Worm (Caenorhabditis elegans): ENCODE measurements around the gene taf-6.1.

The taf-6.1 gene

DNA sequence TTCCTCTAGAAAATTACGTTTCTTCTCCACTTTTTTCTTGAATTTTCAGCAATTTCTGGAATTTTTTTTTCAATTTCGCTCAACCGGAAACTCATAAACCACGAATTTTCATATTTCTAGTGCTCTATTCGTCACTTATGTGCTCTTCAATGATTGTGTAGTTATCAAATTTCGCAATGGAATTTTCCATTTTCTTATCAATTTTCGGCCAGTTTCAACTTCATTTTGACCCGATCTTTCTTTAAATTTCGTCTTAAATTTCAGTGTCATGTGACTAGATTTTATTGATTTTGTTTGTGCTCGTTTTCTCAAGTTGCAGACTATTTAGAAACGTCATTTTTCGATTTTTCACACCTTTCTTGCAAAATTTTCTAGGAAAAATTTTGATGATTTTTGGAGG lies 31.9 kb downstream of the taf-6.1 start:
- no peak for TF ChIP-seq ama-1 (optimal IDR thresholded peaks at IDR 0.05)
- no peak for TF ChIP-seq flt-1 (GFP tag; IDR thresholded peaks at IDR 0.05)

DNA sequence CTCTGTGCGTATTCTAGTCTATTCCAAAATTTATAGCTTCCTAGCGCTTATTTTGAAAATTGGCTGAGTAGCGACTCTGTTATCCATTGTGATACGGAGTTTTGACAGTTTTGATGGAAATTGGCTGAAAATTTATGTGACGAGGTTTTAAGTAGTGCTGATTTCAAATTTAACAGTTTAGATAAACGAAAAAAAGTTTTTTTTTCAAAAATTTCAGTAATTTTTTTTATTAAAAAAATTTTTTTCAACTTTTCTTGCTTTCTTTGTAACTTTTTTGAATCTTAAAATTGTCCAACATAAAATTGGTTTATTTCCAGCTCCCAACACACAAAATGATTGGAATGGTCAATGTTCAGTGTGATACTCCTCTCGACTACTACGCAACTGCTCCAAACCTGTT lies 35.5 kb downstream of the taf-6.1 start, which contains the start of gene T23F4.2:
TSS of gene T23F4.2 (plus strand) at position 301 of the 400 bp plus-strand sequence.
- no peak for TF ChIP-seq pes-1 (GFP tag; IDR thresholded peaks at IDR 0.05)
- no peak for TF ChIP-seq tbx-11 (GFP tag; IDR thresholded peaks at IDR 0.05)
- no peak for TF ChIP-seq flt-1 (GFP tag; IDR thresholded peaks at IDR 0.05)
- TF ChIP-seq hnd-1 (tag; optimal IDR thresholded peaks at IDR 0.05) = no peak
- TF ChIP-seq sea-1 (GFP tag; conservative IDR thresholded peaks at IDR 0.05) = no peak
- no peak for TF ChIP-seq aly-1 (tag; optimal IDR thresholded peaks at IDR 0.05)
- no peak for TF ChIP-seq ceh-13 (GFP tag; optimal IDR thresholded peaks at IDR 0.05)
- no peak for TF ChIP-seq ets-7 (tag; optimal IDR thresholded peaks at IDR 0.05)
- TF ChIP-seq B0310.2 (tag; optimal IDR thresholded peaks at IDR 0.05) = no peak
- TF ChIP-seq tra-4 (tag; optimal IDR thresholded peaks at IDR 0.05) = no peak
- no peak for TF ChIP-seq scrt-1 (GFP tag; IDR thresholded peaks at IDR 0.05)
- no peak for TF ChIP-seq tbx-37 (GFP tag; conservative IDR thresholded peaks at IDR 0.05)

DNA sequence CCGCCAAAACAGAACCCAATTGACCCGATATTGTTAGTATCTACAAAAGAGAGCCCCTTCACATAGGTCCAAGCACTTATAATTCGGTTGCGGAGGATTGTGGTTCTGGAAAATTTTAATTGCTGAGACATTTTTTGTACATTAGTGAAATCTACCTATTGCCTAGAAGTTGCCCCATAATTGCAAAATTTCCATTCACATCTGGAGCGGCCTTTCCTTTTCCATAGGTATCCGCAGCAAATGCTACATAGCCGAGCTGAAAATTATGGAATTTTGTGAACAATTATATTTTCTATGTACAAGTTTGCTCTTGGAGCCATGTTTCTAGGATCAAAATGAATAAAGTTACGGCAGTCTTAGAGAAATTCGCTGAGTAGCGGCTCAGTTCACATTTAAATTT lies 43.1 kb downstream of the taf-6.1 start:
- TF ChIP-seq ceh-36 (tag; optimal IDR thresholded peaks at IDR 0.05) = no peak
- no peak for TF ChIP-seq hnd-1 (tag; optimal IDR thresholded peaks at IDR 0.05)
- no peak for TF ChIP-seq aly-1 (tag; optimal IDR thresholded peaks at IDR 0.05)
- no peak for TF ChIP-seq F13C5.2 (tag; optimal IDR thresholded peaks at IDR 0.05)
- no peak for TF ChIP-seq flt-1 (GFP tag; IDR thresholded peaks at IDR 0.05)
- no peak for TF ChIP-seq ama-1 (optimal IDR thresholded peaks at IDR 0.05)
- TF ChIP-seq scrt-1 (GFP tag; IDR thresholded peaks at IDR 0.05) = no peak
- no peak for TF ChIP-seq ceh-13 (GFP tag; optimal IDR thresholded peaks at IDR 0.05)
- no peak for TF ChIP-seq hmg-4 (GFP tag; optimal IDR thresholded peaks at IDR 0.05)
- no peak for TF ChIP-seq tbx-37 (GFP tag; conservative IDR thresholded peaks at IDR 0.05)
- no peak for TF ChIP-seq pes-1 (GFP tag; IDR thresholded peaks at IDR 0.05)
- TF ChIP-seq ets-7 (tag; optimal IDR thresholded peaks at IDR 0.05) = no peak
- no peak for TF ChIP-seq B0310.2 (tag; optimal IDR thresholded peaks at IDR 0.05)
- TF ChIP-seq sea-1 (GFP tag; conservative IDR thresholded peaks at IDR 0.05) = no peak
- no peak for TF ChIP-seq tra-4 (tag; optimal IDR thresholded peaks at IDR 0.05)
- no peak for TF ChIP-seq hmbx-1 (tag; optimal IDR thresholded peaks at IDR 0.05)
- no peak for TF ChIP-seq tbx-11 (GFP tag; IDR thresholded peaks at IDR 0.05)

DNA sequence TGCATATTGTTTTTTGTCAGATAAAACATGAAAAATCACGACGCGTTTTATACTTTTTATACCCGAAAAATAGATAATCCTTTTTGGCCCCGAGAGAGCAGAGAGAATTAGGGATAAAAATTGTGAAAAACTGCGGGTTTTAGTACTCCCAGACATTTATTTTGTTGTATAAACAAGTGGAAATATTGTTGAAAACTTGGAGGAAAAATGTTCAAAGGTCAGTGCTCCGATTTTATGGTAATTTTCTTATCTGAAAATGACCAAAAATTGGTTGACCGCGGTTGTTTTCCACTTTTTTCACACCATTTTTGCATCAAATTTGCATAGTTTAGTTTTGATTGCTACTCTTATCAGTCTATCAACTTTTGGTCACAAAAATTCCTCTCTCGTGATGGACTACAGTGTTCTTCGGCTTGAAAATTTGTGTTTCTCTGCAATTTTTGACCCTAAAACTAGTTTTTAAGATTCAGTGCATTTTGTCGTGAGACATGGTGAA lies 44.4 kb downstream of the taf-6.1 start, which contains the start of gene dlhd-1:
TSS of gene dlhd-1 (minus strand) at position 51 of the 496 bp plus-strand sequence.
- TF ChIP-seq tra-4 (tag; optimal IDR thresholded peaks at IDR 0.05) = no peak
- no peak for TF ChIP-seq hmbx-1 (tag; optimal IDR thresholded peaks at IDR 0.05)

DNA sequence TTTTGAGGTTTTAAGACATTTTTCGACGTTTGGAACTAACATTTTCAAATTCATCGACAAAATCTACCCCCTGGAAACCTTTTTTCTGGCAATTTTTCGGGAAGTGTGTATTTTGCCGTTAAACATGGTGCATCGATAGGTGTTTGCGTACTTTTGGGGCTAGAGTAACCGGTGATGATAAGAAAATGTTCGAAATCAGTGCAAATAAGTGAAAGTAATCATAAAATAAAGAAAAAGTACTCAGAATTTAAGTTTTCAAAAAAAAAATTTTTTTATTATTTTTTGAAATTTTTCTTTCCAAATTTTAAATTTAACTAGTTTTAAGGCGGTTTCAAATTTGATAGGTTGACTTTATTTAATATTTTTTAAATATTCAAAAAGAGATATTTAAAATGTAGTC lies 51.4 kb downstream of the taf-6.1 start, which contains the start of gene nas-27:
TSS of gene nas-27 (minus strand) at position 101 of the 400 bp plus-strand sequence.
- TF ChIP-seq ets-7 (tag; optimal IDR thresholded peaks at IDR 0.05) = no peak
- no peak for TF ChIP-seq scrt-1 (GFP tag; IDR thresholded peaks at IDR 0.05)
- no peak for TF ChIP-seq hmbx-1 (tag; optimal IDR thresholded peaks at IDR 0.05)
- no peak for TF ChIP-seq aly-1 (tag; optimal IDR thresholded peaks at IDR 0.05)
- no peak for TF ChIP-seq tbx-11 (GFP tag; IDR thresholded peaks at IDR 0.05)
- TF ChIP-seq sea-1 (GFP tag; conservative IDR thresholded peaks at IDR 0.05) = no peak
- TF ChIP-seq tbx-37 (GFP tag; conservative IDR thresholded peaks at IDR 0.05) = no peak
- TF ChIP-seq ceh-13 (GFP tag; optimal IDR thresholded peaks at IDR 0.05) = no peak
- TF ChIP-seq tra-4 (tag; optimal IDR thresholded peaks at IDR 0.05) = no peak
- TF ChIP-seq hmg-4 (GFP tag; optimal IDR thresholded peaks at IDR 0.05) = no peak
- no peak for TF ChIP-seq ceh-36 (tag; optimal IDR thresholded peaks at IDR 0.05)
- no peak for TF ChIP-seq F13C5.2 (tag; optimal IDR thresholded peaks at IDR 0.05)
- TF ChIP-seq B0310.2 (tag; optimal IDR thresholded peaks at IDR 0.05) = no peak
- TF ChIP-seq hnd-1 (tag; optimal IDR thresholded peaks at IDR 0.05) = no peak
- TF ChIP-seq flt-1 (GFP tag; IDR thresholded peaks at IDR 0.05) = no peak
- no peak for TF ChIP-seq ama-1 (optimal IDR thresholded peaks at IDR 0.05)

Data from whole organism, early embryonic.